Worm (Caenorhabditis elegans) whole organism, L1 larva: ENCODE measurements around the gene D1086.8.
"Not testable (repeated sequence)": the region's sequence is repeated elsewhere in the genome, so short reads cannot be mapped to it uniquely, and the experiment has no call there.

Source experiments
- C34B4.2 ChIP-seq: sonication (generic microtip); optimal IDR thresholded peaks from 2 replicates; lab custom pipeline; 2017; ENCODE audit warnings: mild to moderate bottlenecking, missing genetic modification characterization, missing compliant biosample characterization
- F16B12.6 ChIP-seq: fragments of 150-350 bp; optimal IDR thresholded peaks from 2 replicates; lab custom pipeline; 2014; ENCODE audit warnings: missing biosample characterization, missing genetic modification characterization
- blmp-1 ChIP-seq: fragments of 150-350 bp; optimal IDR thresholded peaks from 2 replicates; lab custom pipeline; 2014; ENCODE audit warnings: missing biosample characterization, missing genetic modification characterization
- ceh-63 ChIP-seq: fragments of 200-800 bp; sonication (Bioruptor generic); optimal IDR thresholded peaks from 2 replicates; lab custom pipeline; 2018; ENCODE audit warnings: mild to moderate bottlenecking, missing genetic modification characterization, missing compliant biosample characterization
- ceh-8 ChIP-seq: fragments of 200-800 bp; sonication (Bioruptor generic); optimal IDR thresholded peaks from 2 replicates; lab custom pipeline; 2018; ENCODE audit warnings: mild to moderate bottlenecking, missing genetic modification characterization, moderate library complexity, missing compliant biosample characterization
- ceh-82 ChIP-seq, 3 experiments: fragments of 150-350 bp in 1 of 3; sonication (generic microtip) in 2 of 3; optimal IDR thresholded peaks; 2 replicates each; lab custom pipeline; 2014 to 2017; ENCODE audit warnings: missing biosample characterization in 3 of 3, missing genetic modification characterization in 3 of 3
- ceh-88 ChIP-seq: fragments of 200-800 bp; sonication (Bioruptor generic); IDR thresholded peaks from 2 replicates; pipeline ENCODE4 v1.3.6; 2022; ENCODE audit warnings: missing genetic modification characterization, missing compliant biosample characterization
- ces-1 ChIP-seq: fragments of 150-350 bp; optimal IDR thresholded peaks from 2 replicates; lab custom pipeline; 2014; ENCODE audit warnings: missing biosample characterization, missing genetic modification reagents, missing genetic modification characterization
- dpl-1 ChIP-seq, 3 experiments: fragments of 150-350 bp in 2 of 3; sonication (generic microtip) in 1 of 3; optimal IDR thresholded peaks; 2 replicates each; lab custom pipeline; 2014 to 2017; ENCODE audit warnings: missing biosample characterization in 3 of 3, missing genetic modification characterization in 3 of 3, missing genetic modification reagents in 3 of 3
- dsc-1 ChIP-seq: sonication (generic microtip); optimal IDR thresholded peaks from 2 replicates; lab custom pipeline; 2016; ENCODE audit warnings: mild to moderate bottlenecking, missing genetic modification characterization, missing compliant biosample characterization
- efl-1 ChIP-seq, 4 experiments: fragments of 150-350 bp; optimal IDR thresholded peaks in 3 of 4; peaks in 1 of 4; 1 replicate in 1 of 4; 2 replicates in 3 of 4; lab custom pipeline; 2014; ENCODE audit warnings: missing biosample characterization in 2 of 4, missing genetic modification characterization in 2 of 4, missing genetic modification reagents in 2 of 4
- efl-3 ChIP-seq: fragments of 200-800 bp; sonication (Bioruptor generic); optimal IDR thresholded peaks from 2 replicates; lab custom pipeline; 2018; ENCODE audit warnings: mild to moderate bottlenecking, missing genetic modification characterization, missing compliant biosample characterization
- egl-27 ChIP-seq, 2 experiments: fragments of 150-350 bp in 1 of 2; sonication (generic microtip); optimal IDR thresholded peaks; 3 replicates each; lab custom pipeline; 2017 to 2018; ENCODE audit warnings: missing biosample characterization in 2 of 2, missing genetic modification characterization in 2 of 2, missing genetic modification reagents in 2 of 2
- elt-2 ChIP-seq: sonication (generic microtip); optimal IDR thresholded peaks from 2 replicates; lab custom pipeline; 2016; ENCODE audit warnings: missing genetic modification characterization, mild to moderate bottlenecking, inconsistent platforms, missing compliant biosample characterization, missing genetic modification reagents
- elt-3 ChIP-seq, 6 experiments: fragments of 150-350 bp in 1 of 6; sonication (generic microtip); optimal IDR thresholded peaks; 2 replicates each; lab custom pipeline; 2017 to 2018; ENCODE audit warnings: missing biosample characterization in 6 of 6, missing genetic modification characterization in 6 of 6, inconsistent platforms in 1 of 6
- ets-5 ChIP-seq: fragments of 200-800 bp; sonication (Bioruptor generic); IDR thresholded peaks from 2 replicates; pipeline ENCODE4 v1.3.6; 2022; ENCODE audit warnings: missing genetic modification characterization, missing compliant biosample characterization
- fkh-10 ChIP-seq: sonication (generic microtip); optimal IDR thresholded peaks from 2 replicates; lab custom pipeline; 2017; ENCODE audit warnings: missing biosample characterization, missing genetic modification reagents, missing genetic modification characterization
- fos-1 ChIP-seq: fragments of 150-350 bp; optimal IDR thresholded peaks from 2 replicates; lab custom pipeline; 2014; ENCODE audit warnings: missing biosample characterization, missing genetic modification characterization
- grh-1 ChIP-seq: fragments of 200-800 bp; sonication (Bioruptor generic); IDR thresholded peaks from 2 replicates; pipeline ENCODE4 v1.3.6; 2022; ENCODE audit warnings: missing genetic modification reagents, missing genetic modification characterization, missing compliant biosample characterization
- irx-1 ChIP-seq: sonication (generic microtip); optimal IDR thresholded peaks from 2 replicates; lab custom pipeline; 2016; ENCODE audit warnings: missing genetic modification characterization, missing compliant biosample characterization
- isw-1 ChIP-seq: fragments of 200-800 bp; sonication (Bioruptor generic); IDR thresholded peaks from 2 replicates; pipeline ENCODE4 v1.3.6; 2022; ENCODE audit warnings: missing genetic modification characterization, missing compliant biosample characterization
- lin-14 ChIP-seq: fragments of 200-800 bp; sonication (Bioruptor generic); optimal IDR thresholded peaks from 2 replicates; lab custom pipeline; 2018; ENCODE audit warnings: mild to moderate bottlenecking, missing genetic modification characterization, moderate library complexity, missing compliant biosample characterization
- lin-15B ChIP-seq: fragments of 150-350 bp; sonication (generic microtip); optimal IDR thresholded peaks from 3 replicates; lab custom pipeline; 2014; ENCODE audit warnings: missing biosample characterization, missing genetic modification characterization
- lin-35 ChIP-seq, 2 experiments: fragments of 150-350 bp; optimal IDR thresholded peaks; 2 replicates each; lab custom pipeline; 2014; ENCODE audit warnings: missing biosample characterization in 2 of 2, missing genetic modification characterization in 2 of 2, missing genetic modification reagents in 2 of 2
- mef-2 ChIP-seq: fragments of 150-350 bp; optimal IDR thresholded peaks from 2 replicates; lab custom pipeline; 2014; ENCODE audit warnings: missing biosample characterization, missing genetic modification characterization
- mep-1 ChIP-seq: fragments of 150-350 bp; optimal IDR thresholded peaks from 2 replicates; lab custom pipeline; 2014; ENCODE audit warnings: missing biosample characterization, missing genetic modification characterization
- nhr-11 ChIP-seq: fragments of 150-350 bp; optimal IDR thresholded peaks from 2 replicates; lab custom pipeline; 2014; ENCODE audit warnings: missing biosample characterization, missing genetic modification characterization
- nhr-20 ChIP-seq: sonication (generic microtip); optimal IDR thresholded peaks from 2 replicates; lab custom pipeline; 2016; ENCODE audit warnings: mild to moderate bottlenecking, missing genetic modification characterization, missing compliant biosample characterization
- nhr-71 ChIP-seq: sonication (generic microtip); optimal IDR thresholded peaks from 2 replicates; lab custom pipeline; 2016; ENCODE audit warnings: mild to moderate bottlenecking, missing genetic modification characterization, moderate library complexity, missing compliant biosample characterization
- nhr-77 ChIP-seq: fragments of 150-350 bp; optimal IDR thresholded peaks from 2 replicates; lab custom pipeline; 2014; ENCODE audit warnings: missing biosample characterization, missing genetic modification characterization
- nhr-85 ChIP-seq: sonication (generic microtip); peaks from one replicate; lab custom pipeline; 2016; ENCODE audit warnings: missing genetic modification characterization, inconsistent platforms, missing compliant biosample characterization
- rnt-1 ChIP-seq: sonication (generic microtip); optimal IDR thresholded peaks from 2 replicates; lab custom pipeline; 2016; ENCODE audit warnings: mild to moderate bottlenecking, missing genetic modification characterization, moderate library complexity, missing compliant biosample characterization
- snu-23 ChIP-seq: sonication (generic microtip); optimal IDR thresholded peaks from 2 replicates; lab custom pipeline; 2016; ENCODE audit warnings: missing genetic modification characterization, missing compliant biosample characterization
- sptf-1 ChIP-seq: fragments of 150-350 bp; optimal IDR thresholded peaks from 2 replicates; lab custom pipeline; 2014; ENCODE audit warnings: missing biosample characterization, missing genetic modification characterization
- tbx-2 ChIP-seq: sonication (generic microtip); optimal IDR thresholded peaks from 2 replicates; lab custom pipeline; 2016; ENCODE audit warnings: missing genetic modification characterization, missing compliant biosample characterization
- unc-130 ChIP-seq: fragments of 150-350 bp; optimal IDR thresholded peaks from 2 replicates; lab custom pipeline; 2017; ENCODE audit warnings: missing biosample characterization, missing genetic modification characterization, inconsistent platforms
- unc-30 ChIP-seq: sonication (generic microtip); optimal IDR thresholded peaks from 2 replicates; lab custom pipeline; 2017; ENCODE audit warnings: missing biosample characterization, missing genetic modification characterization
- unc-62 ChIP-seq: fragments of 150-350 bp; optimal IDR thresholded peaks from 2 replicates; lab custom pipeline; 2014; ENCODE audit warnings: missing biosample characterization, missing genetic modification reagents, missing genetic modification characterization
- unc-86 ChIP-seq: sonication (generic microtip); optimal IDR thresholded peaks from 2 replicates; lab custom pipeline; 2016; ENCODE audit warnings: missing genetic modification characterization, missing compliant biosample characterization
- ztf-11 ChIP-seq, 2 experiments: sonication (generic microtip); optimal IDR thresholded peaks; 2 replicates each; lab custom pipeline; 2016 to 2017; ENCODE audit warnings: missing genetic modification characterization in 2 of 2, missing biosample characterization in 1 of 2, missing compliant biosample characterization in 1 of 2

The D1086.8 gene

DNA sequence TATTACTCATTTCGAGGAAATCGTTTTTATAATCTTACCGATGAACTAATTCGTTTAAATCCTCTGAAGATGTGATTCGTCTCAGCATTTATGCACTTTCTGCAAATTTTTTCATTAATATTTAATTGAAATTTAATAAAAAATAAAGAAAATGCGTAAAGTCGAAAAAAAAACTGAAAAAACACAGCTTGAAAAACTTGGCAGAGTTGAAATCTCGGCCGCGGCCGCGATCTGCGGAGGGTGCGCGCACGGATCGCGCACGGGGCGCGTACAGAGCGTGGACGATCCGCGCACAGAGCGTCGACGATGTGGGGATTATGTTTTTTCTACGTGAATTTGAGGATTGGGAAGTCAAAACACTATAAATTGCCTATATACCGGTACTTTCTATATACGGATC lies 43.9 kb downstream of the D1086.8 start, which contains the start of gene AH10.4:
TSS of gene AH10.4 (minus strand) at position 101 of the 400 bp plus-strand sequence.
- not testable (repeated sequence) for TF ChIP-seq efl-3 (GFP tag; lab: Kevin White, UChicago); lin-14 (GFP tag; lab: Kevin White, UChicago); F16B12.6 (tag; lab: Kevin White, UChicago)

DNA sequence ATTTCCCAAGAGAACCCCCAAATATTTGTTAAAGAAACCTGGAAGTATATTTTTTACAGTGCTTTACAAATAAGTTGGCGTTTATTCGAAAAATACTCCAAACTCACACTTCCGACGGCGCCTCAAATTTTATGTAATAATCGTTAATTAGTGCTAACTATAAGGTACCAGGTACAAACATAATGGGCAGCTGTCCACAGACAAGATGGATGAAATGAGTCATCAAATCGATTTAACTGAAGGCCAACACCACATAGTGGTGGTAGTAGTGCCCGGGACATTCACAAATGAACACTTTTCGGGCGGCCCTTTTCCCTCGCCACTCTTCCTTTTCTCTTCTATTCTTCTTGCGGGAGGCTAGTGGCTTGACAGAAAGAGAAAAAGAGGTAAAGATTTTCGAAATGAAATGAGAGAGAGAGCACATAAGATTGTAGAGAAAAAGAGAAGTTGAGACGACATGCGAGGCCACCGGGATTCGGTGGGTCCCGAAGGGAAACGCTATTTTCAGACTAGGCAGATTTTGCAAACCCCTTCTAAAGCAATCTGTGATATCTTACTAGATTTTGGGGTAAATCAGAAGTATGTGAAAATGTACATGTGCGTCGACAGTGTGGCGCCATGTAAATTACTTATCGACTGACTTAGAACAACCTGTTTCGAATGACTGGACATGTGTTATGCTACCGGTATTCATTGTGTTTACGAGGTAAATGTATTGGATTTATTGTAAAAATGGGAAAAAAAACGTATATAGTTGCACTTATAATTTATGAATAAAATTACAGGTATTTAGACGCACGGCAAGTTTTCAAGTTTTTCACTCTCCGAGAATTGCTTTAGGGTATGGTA lies 45.6 kb downstream of the D1086.8 start:
- TF ChIP-seq dsc-1 (tag; lab: Kevin White, UChicago) (no peak), mef-2 (no peak), unc-130 (peak; percentile 28), efl-1 (optimal IDR thresholded peaks at IDR 0.05; lab: Kevin White, UChicago) (no peak), efl-1 (GFP tag; optimal IDR thresholded peaks at IDR 0.05 in 1 of 2; lab: Kevin White, UChicago) (peak in 1 of 2 experiments; percentile 74), blmp-1 (tag; lab: Kevin White, UChicago) (peak; percentile 68), ceh-82 (tag; optimal IDR thresholded peaks at IDR 0.05; lab: Kevin White, UChicago) (no peak), dpl-1 (GFP tag; optimal IDR thresholded peaks at IDR 0.05; lab: Kevin White, UChicago) (no peak), lin-14 (GFP tag; lab: Kevin White, UChicago) (peak; percentile 83), unc-62 (GFP tag; lab: Kevin White, UChicago) (no peak), grh-1 (GFP tag; lab: Robert Waterston, UW) (peak; percentile 49; the same call in 1 of the 2 replicates), unc-30 (tag; lab: Kevin White, UChicago) (no peak), ces-1 (GFP tag; lab: Kevin White, UChicago) (no peak), mep-1 (tag; lab: Kevin White, UChicago) (peak; percentile 59), ets-5 (no peak), C34B4.2 (no peak), nhr-77 (no peak), lin-15B (tag; lab: Kevin White, UChicago) (no peak), irx-1 (tag; lab: Kevin White, UChicago) (no peak), snu-23 (GFP tag; lab: Kevin White, UChicago) (peak; percentile 27), unc-86 (tag; lab: Kevin White, UChicago) (no peak), F16B12.6 (tag; lab: Kevin White, UChicago) (no peak), lin-35 (GFP tag; optimal IDR thresholded peaks at IDR 0.05; lab: Kevin White, UChicago) (peak in 1 of 2 experiments; percentile 10), nhr-20 (tag; lab: Kevin White, UChicago) (no peak), ceh-8 (GFP tag; lab: Kevin White, UChicago) (no peak), rnt-1 (tag; lab: Kevin White, UChicago) (peak; percentile 21), ztf-11 (tag; optimal IDR thresholded peaks at IDR 0.05; lab: Kevin White, UChicago) (no peak), ceh-88 (GFP tag; lab: Robert Waterston, UW) (no peak), elt-2 (tag; lab: Kevin White, UChicago) (no peak), fkh-10 (GFP tag; lab: Kevin White, UChicago) (no peak), ceh-63 (no peak), nhr-71 (tag; lab: Kevin White, UChicago) (peak; percentile 10), tbx-2 (tag; lab: Kevin White, UChicago) (no peak), egl-27 (tag; optimal IDR thresholded peaks at IDR 0.05; lab: Kevin White, UChicago) (no peak), isw-1 (no peak), sptf-1 (tag; lab: Kevin White, UChicago) (no peak), nhr-85 (peak; percentile 62), fos-1 (tag; lab: Kevin White, UChicago) (peak; percentile 60), elt-3 (tag; optimal IDR thresholded peaks at IDR 0.05; lab: Kevin White, UChicago) (peak in 1 of 6 experiments; percentile 13), nhr-11 (no peak)
- TF ChIP-seq, all 84 proteins: peak for 13
